Fruit fly (Drosophila melanogaster) Kc167 (cell line): ENCODE results near the gene Gr10b.
A peak's percentile ranks its signal among the peaks of the same experiment; 100 is the strongest.

Experiments used
- Myc ChIP-seq: fragments of >200 bp; optimal IDR thresholded peaks from 2 replicates; lab custom pipeline; 2017; ENCODE audit warnings: missing external identifiers
- Sin3A ChIP-seq: fragments of >200 bp; optimal IDR thresholded peaks from 2 replicates; lab custom pipeline; 2018; ENCODE audit warnings: missing external identifiers
- h ChIP-seq: fragments of >200 bp; optimal IDR thresholded peaks from 3 replicates; lab custom pipeline; 2018; ENCODE audit warnings: missing external identifiers
- insv ChIP-seq: fragments of >200 bp; optimal IDR thresholded peaks from 3 replicates; lab custom pipeline; 2018; ENCODE audit warnings: missing external identifiers
- psq ChIP-seq: fragments of >200 bp; optimal IDR thresholded peaks from 2 replicates; lab custom pipeline; 2017; ENCODE audit warnings: missing external identifiers
- ttk ChIP-seq: sonication (Bioruptor generic); optimal IDR thresholded peaks from 2 replicates; lab custom pipeline; 2017; ENCODE audit warnings: missing external identifiers

The Gr10b gene

dm6 chrX:11385498-11385897 is 27.5 kb downstream of the Gr10b start:
- TF ChIP-seq Myc (no peak), ttk (lab: Kevin White, UChicago) (no peak), insv (lab: Kevin White, UChicago) (no peak), Sin3A (lab: Kevin White, UChicago) (no peak), h (lab: Kevin White, UChicago) (no peak), psq (lab: Kevin White, UChicago) (no peak)

DNA sequence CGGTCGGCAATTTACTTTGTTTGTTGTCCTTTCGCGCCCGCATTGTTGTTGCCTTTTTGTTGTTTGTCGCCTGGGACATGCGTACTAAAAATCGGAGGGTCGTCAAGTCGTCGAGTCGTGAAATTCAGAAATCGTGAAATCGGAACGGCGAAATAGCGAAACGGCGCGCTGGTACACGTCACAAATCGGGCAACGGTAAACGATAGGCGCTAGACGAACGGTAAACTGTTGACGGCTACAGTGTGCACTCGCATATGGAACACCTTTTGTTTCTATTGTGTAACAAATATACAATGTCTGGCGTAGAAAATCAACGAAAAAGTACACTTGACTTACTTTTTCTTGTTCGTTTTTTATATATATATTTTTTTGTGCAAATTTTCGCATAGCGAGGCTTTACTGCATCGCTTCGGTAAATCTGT is 29.0 kb downstream of the Gr10b start:
- TF ChIP-seq Sin3A (lab: Kevin White, UChicago) = no peak
- TF ChIP-seq insv (lab: Kevin White, UChicago) = no peak
- no peak for TF ChIP-seq h (lab: Kevin White, UChicago)
- no peak for TF ChIP-seq psq (lab: Kevin White, UChicago)
- no peak for TF ChIP-seq ttk (lab: Kevin White, UChicago)
- no peak for TF ChIP-seq Myc

- TF ChIP-seq psq (lab: Kevin White, UChicago) (no peak), Sin3A (lab: Kevin White, UChicago) (no peak), insv (lab: Kevin White, UChicago) (no peak), ttk (lab: Kevin White, UChicago) (no peak), Myc (no peak), h (lab: Kevin White, UChicago) (no peak)
These were observed 29.5 kb downstream of the Gr10b start for dm6 chrX:11383530-11383929.

dm6 chrX:11382588-11382987 is 30.4 kb downstream of the Gr10b start:
- TF ChIP-seq h (lab: Kevin White, UChicago) = no peak
- no peak for TF ChIP-seq insv (lab: Kevin White, UChicago)
- TF ChIP-seq Sin3A (lab: Kevin White, UChicago) = no peak
- no peak for TF ChIP-seq psq (lab: Kevin White, UChicago)
- no peak for TF ChIP-seq ttk (lab: Kevin White, UChicago)
- TF ChIP-seq Myc = no peak

DNA sequence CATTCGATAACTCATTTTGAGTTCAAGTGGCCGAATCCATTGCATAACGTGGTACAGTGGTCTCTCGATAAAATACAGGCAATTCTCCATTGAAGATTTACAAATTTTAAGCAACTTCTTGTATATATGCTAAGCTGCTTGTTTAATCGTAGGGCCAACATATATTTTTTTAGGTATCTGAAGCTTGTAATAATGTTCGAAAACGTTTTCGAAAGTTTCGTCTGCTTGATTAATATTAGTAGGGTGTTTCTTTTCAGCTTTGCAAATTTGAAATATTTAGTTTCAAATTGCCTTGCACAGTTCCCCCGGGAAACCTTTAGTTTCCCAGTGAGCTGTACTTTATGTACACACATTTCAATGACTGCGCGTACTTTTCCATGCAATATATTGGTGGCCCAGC is 33.2 kb downstream of the Gr10b start:
- TF ChIP-seq insv (lab: Kevin White, UChicago) (no peak), Sin3A (lab: Kevin White, UChicago) (no peak), ttk (lab: Kevin White, UChicago) (no peak), psq (lab: Kevin White, UChicago) (no peak), h (lab: Kevin White, UChicago) (no peak), Myc (no peak)

DNA sequence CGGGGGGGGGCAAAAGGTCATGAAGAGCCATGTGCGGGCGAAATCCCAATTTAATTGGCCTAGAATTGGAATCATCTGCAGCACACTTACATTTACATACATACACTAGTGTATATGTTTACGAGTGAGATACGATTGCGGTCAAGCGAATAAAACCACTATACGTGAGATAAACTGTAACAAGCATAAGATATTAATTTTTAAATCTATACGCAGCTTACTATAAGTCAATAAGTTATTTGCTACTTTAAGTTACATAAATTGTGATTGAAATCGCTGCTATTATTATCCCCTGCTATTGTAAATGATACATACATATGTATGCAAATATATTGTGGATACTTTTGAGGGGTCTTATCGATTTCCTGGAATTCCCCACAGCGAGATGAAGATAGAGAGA is 33.9 kb downstream of the Gr10b start:
- TF ChIP-seq insv (lab: Kevin White, UChicago) (no peak), psq (lab: Kevin White, UChicago) (no peak), Sin3A (lab: Kevin White, UChicago) (no peak), ttk (lab: Kevin White, UChicago) (no peak), h (lab: Kevin White, UChicago) (no peak), Myc (no peak)

dm6 chrX:11378388-11378787 is 34.6 kb downstream of the Gr10b start:
- TF ChIP-seq psq (lab: Kevin White, UChicago) = no peak
- no peak for TF ChIP-seq Myc
- TF ChIP-seq ttk (lab: Kevin White, UChicago) = no peak
- TF ChIP-seq insv (lab: Kevin White, UChicago) = no peak
- TF ChIP-seq Sin3A (lab: Kevin White, UChicago) = no peak

DNA sequence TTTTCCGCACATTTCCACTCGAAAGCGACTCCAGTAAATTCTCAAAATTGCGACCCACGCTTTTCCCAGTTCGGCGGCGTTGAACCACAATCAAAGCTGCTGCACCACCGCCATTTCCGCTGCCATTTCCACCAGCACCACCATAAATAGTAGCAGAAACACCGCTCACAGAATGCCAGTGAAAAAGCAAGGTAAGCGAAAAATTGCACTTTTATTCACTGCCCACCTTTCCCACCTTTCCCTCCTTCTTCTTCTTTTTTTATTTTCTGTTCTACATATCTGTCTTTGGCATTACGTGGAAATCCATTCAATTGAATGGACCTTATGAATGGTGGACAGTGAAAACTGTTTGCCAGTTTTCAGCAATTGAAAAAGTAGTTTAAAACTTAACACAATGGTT is 38.7 kb downstream of the Gr10b start:
- TF ChIP-seq Myc (no peak), ttk (lab: Kevin White, UChicago) (no peak), h (lab: Kevin White, UChicago) (no peak), insv (lab: Kevin White, UChicago) (no peak), psq (lab: Kevin White, UChicago) (no peak), Sin3A (lab: Kevin White, UChicago) (no peak)

DNA sequence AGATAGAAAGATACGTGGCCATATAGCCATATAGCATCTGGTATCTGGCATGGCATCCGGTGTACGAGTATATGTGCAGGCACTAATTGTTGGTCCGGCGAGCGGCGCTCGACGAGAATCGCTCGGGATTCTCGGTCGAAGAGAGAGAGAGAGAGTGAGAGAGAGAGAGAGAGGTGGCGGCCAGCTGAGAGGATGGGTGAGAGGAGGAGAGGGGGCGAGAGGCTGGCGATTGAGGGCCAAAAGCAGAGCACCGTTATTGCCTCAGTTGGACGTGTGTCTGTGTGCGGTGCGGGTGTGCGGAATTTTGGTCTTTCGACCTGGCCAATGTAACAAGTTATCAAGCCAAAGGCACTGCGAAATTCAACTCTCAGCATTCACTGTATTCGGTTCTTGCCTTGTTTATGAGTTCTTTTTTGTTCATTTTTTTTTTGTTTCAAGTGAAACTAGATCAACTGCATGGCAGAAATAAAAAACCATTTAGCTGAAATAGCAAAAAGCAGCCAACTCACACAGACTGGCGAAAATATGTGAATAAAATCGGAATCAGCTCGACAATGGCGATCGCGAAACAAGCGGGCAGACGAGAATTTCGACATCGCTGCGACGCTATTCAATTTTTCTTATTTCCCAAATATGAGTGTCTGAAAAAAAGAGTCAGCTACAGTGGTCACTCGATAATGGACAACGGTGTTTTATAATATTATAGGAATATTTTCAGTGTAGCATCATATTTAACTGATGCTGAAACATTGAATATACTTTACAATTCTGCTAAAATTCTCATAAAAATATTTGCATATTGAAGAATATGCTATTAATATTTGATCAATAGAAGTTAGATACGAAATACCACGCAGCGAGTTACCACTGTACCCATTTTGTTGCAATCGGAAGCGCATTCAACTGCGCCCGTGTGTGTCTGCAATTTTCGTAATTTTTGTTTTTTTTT is 40.0 kb downstream of the Gr10b start:
- TF ChIP-seq Sin3A (lab: Kevin White, UChicago) = no peak
- no peak for TF ChIP-seq insv (lab: Kevin White, UChicago)
- no peak for TF ChIP-seq ttk (lab: Kevin White, UChicago)
- TF ChIP-seq psq (lab: Kevin White, UChicago) = no peak
- no peak for TF ChIP-seq h (lab: Kevin White, UChicago)
- TF ChIP-seq Myc = no peak

DNA sequence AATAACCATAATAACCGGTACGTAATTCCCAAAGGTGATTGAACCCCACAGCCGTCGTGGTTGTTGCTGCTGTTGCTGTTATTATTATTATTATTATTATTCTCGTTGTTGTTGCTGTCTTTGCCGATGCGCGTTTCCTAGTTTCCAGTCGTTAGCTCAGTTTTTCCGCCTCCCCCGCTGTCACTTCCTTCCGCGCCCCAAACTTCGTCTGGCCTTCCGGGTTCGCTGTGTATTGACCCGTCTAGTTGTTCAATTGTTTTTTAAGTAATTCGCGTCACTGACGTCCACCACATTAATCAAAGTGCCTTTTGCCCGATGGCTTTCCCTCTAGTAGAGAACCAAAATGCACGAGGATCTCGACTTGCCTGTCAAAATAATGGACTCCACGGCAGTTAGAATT is 41.4 kb downstream of the Gr10b start:
- TF ChIP-seq h (lab: Kevin White, UChicago) = no peak
- TF ChIP-seq psq (lab: Kevin White, UChicago) = no peak
- no peak for TF ChIP-seq ttk (lab: Kevin White, UChicago)
- no peak for TF ChIP-seq Sin3A (lab: Kevin White, UChicago)
- TF ChIP-seq insv (lab: Kevin White, UChicago) = no peak
- no peak for TF ChIP-seq Myc

dm6 chrX:11370792-11371191 is 42.2 kb downstream of the Gr10b start:
- TF ChIP-seq psq (lab: Kevin White, UChicago) = no peak

- no peak for TF ChIP-seq Myc
- TF ChIP-seq h (lab: Kevin White, UChicago) = no peak
- no peak for TF ChIP-seq Sin3A (lab: Kevin White, UChicago)
- TF ChIP-seq psq (lab: Kevin White, UChicago) = peak; percentile 53
- TF ChIP-seq insv (lab: Kevin White, UChicago) = peak; percentile 86
These were observed 43.6 kb downstream of the Gr10b start, which contains the start of gene dlg1 for dm6 chrX:11369374-11369773. TSS of gene dlg1 (plus strand) at chrX:11369665.
